Worm (Caenorhabditis elegans) whole organism, L3 larva: ENCODE results near the gene bath-26.

Experiments
- R02D3.7 ChIP-seq: fragments of 150-350 bp; optimal IDR thresholded peaks from 2 replicates; lab custom pipeline; 2014; ENCODE audit warnings: missing biosample characterization, missing genetic modification characterization
- ZK546.5 ChIP-seq: sonication (generic microtip); optimal IDR thresholded peaks from 2 replicates; lab custom pipeline; 2017; ENCODE audit warnings: missing biosample characterization, missing genetic modification characterization
- aly-2 ChIP-seq: fragments of 150-350 bp; optimal IDR thresholded peaks from 2 replicates; lab custom pipeline; 2014; ENCODE audit warnings: missing biosample characterization, missing genetic modification characterization
- ama-1 ChIP-seq: fragments of 150-350 bp; optimal IDR thresholded peaks from 2 replicates; lab custom pipeline; 2018
- ceh-16 ChIP-seq: sonication (generic microtip); optimal IDR thresholded peaks from 2 replicates; lab custom pipeline; 2017; ENCODE audit warnings: missing biosample characterization, missing genetic modification characterization
- ceh-28 ChIP-seq: fragments of 150-350 bp; optimal IDR thresholded peaks from 2 replicates; lab custom pipeline; 2014; ENCODE audit warnings: missing biosample characterization, missing genetic modification reagents, missing genetic modification characterization
- ceh-82 ChIP-seq: fragments of 150-350 bp; optimal IDR thresholded peaks from 2 replicates; lab custom pipeline; 2014; ENCODE audit warnings: missing biosample characterization, missing genetic modification characterization
- ceh-9 ChIP-seq: sonication (generic microtip); optimal IDR thresholded peaks from 2 replicates; lab custom pipeline; 2018; ENCODE audit warnings: missing biosample characterization, missing genetic modification characterization
- egl-27 ChIP-seq: sonication (generic microtip); optimal IDR thresholded peaks from 4 replicates; lab custom pipeline; 2017; ENCODE audit warnings: missing biosample characterization, missing genetic modification reagents, missing genetic modification characterization
- elt-3 ChIP-seq, 3 experiments: fragments of 150-350 bp in 1 of 3; sonication (generic microtip) in 2 of 3; optimal IDR thresholded peaks; 2 replicates in 2 of 3; 4 replicates in 1 of 3; lab custom pipeline; 2014 to 2017; ENCODE audit warnings: missing biosample characterization in 3 of 3, missing genetic modification characterization in 3 of 3
- eor-1 ChIP-seq, 2 experiments: fragments of 150-350 bp; optimal IDR thresholded peaks; 2 replicates each; lab custom pipeline; 2014 to 2018; ENCODE audit warnings: missing biosample characterization in 2 of 2, missing genetic modification characterization in 2 of 2
- fkh-10 ChIP-seq: sonication (generic microtip); optimal IDR thresholded peaks from 2 replicates; lab custom pipeline; 2017; ENCODE audit warnings: missing biosample characterization, missing genetic modification reagents, missing genetic modification characterization
- fkh-2 ChIP-seq: fragments of 150-350 bp; optimal IDR thresholded peaks from 2 replicates; lab custom pipeline; 2014; ENCODE audit warnings: missing biosample characterization, missing genetic modification reagents, missing genetic modification characterization
- fos-1 ChIP-seq: fragments of 150-350 bp; optimal IDR thresholded peaks from 2 replicates; lab custom pipeline; 2014; ENCODE audit warnings: missing biosample characterization, missing genetic modification characterization
- hmg-11 ChIP-seq: sonication (generic microtip); optimal IDR thresholded peaks from 2 replicates; lab custom pipeline; 2016; ENCODE audit warnings: missing genetic modification characterization, missing compliant biosample characterization
- jun-1 ChIP-seq: fragments of 150-350 bp; optimal IDR thresholded peaks from 2 replicates; lab custom pipeline; 2014; ENCODE audit warnings: missing biosample characterization, missing genetic modification reagents, missing genetic modification characterization
- lin-15B ChIP-seq: fragments of 150-350 bp; optimal IDR thresholded peaks from 2 replicates; lab custom pipeline; 2014; ENCODE audit warnings: missing biosample characterization, missing genetic modification characterization
- lin-39 ChIP-seq: fragments of 150-350 bp; optimal IDR thresholded peaks from 2 replicates; lab custom pipeline; 2018; ENCODE audit warnings: missing biosample characterization, missing genetic modification reagents, missing genetic modification characterization
- lsy-12 ChIP-seq: sonication (generic microtip); optimal IDR thresholded peaks from 2 replicates; lab custom pipeline; 2016; ENCODE audit warnings: mild to moderate bottlenecking, missing genetic modification characterization, missing compliant biosample characterization
- mdl-1 ChIP-seq: fragments of 150-350 bp; optimal IDR thresholded peaks from 2 replicates; lab custom pipeline; 2014; ENCODE audit warnings: missing biosample characterization, missing genetic modification characterization
- nfya-1 ChIP-seq: sonication (generic microtip); optimal IDR thresholded peaks from 2 replicates; lab custom pipeline; 2017; ENCODE audit warnings: missing genetic modification characterization, mild to moderate bottlenecking, missing compliant biosample characterization, antibody characterized with exemption, moderate library complexity; ENCODE audit not compliant: insufficient read depth
- nhr-11 ChIP-seq: fragments of 150-350 bp; optimal IDR thresholded peaks from 2 replicates; lab custom pipeline; 2014; ENCODE audit warnings: missing biosample characterization, missing genetic modification characterization
- nhr-12 ChIP-seq: fragments of 150-350 bp; optimal IDR thresholded peaks from 2 replicates; lab custom pipeline; 2014; ENCODE audit warnings: missing biosample characterization, missing genetic modification characterization
- nhr-28 ChIP-seq: fragments of 150-350 bp; optimal IDR thresholded peaks from 2 replicates; lab custom pipeline; 2014; ENCODE audit warnings: missing biosample characterization, missing genetic modification characterization
- nhr-43 ChIP-seq: sonication (generic microtip); optimal IDR thresholded peaks from 2 replicates; lab custom pipeline; 2016; ENCODE audit warnings: mild to moderate bottlenecking, missing genetic modification characterization, missing compliant biosample characterization; ENCODE audit not compliant: poor library complexity, severe bottlenecking
- nhr-67 ChIP-seq: fragments of 150-350 bp; optimal IDR thresholded peaks from 2 replicates; lab custom pipeline; 2014; ENCODE audit warnings: missing biosample characterization, missing genetic modification characterization
- nhr-76 ChIP-seq: fragments of 150-350 bp; sonication (generic microtip); optimal IDR thresholded peaks from 5 replicates; lab custom pipeline; 2014; ENCODE audit warnings: missing biosample characterization, missing genetic modification characterization
- pha-4 ChIP-seq: fragments of 150-350 bp; optimal IDR thresholded peaks from 2 replicates; lab custom pipeline; 2014; ENCODE audit warnings: missing biosample characterization, missing genetic modification reagents, missing genetic modification characterization
- pqm-1 ChIP-seq: fragments of 150-350 bp; optimal IDR thresholded peaks from 2 replicates; lab custom pipeline; 2017; ENCODE audit warnings: missing biosample characterization, missing genetic modification characterization, inconsistent platforms
- sea-2 ChIP-seq: fragments of 150-350 bp; sonication (generic microtip); optimal IDR thresholded peaks from 4 replicates; lab custom pipeline; 2014; ENCODE audit warnings: missing biosample characterization, missing genetic modification reagents, missing genetic modification characterization
- skn-1 ChIP-seq: fragments of 150-350 bp; optimal IDR thresholded peaks from 2 replicates; lab custom pipeline; 2014; ENCODE audit warnings: missing biosample characterization, missing genetic modification characterization
- unc-39 ChIP-seq: sonication (generic microtip); optimal IDR thresholded peaks from 4 replicates; lab custom pipeline; 2017; ENCODE audit warnings: missing biosample characterization, missing genetic modification characterization
- unc-62 ChIP-seq: fragments of 150-350 bp; sonication (generic microtip); optimal IDR thresholded peaks from 4 replicates; lab custom pipeline; 2014; ENCODE audit warnings: missing biosample characterization, missing genetic modification reagents, missing genetic modification characterization
- zag-1 ChIP-seq: fragments of 150-350 bp; optimal IDR thresholded peaks from 2 replicates; lab custom pipeline; 2014; ENCODE audit warnings: missing biosample characterization, missing genetic modification characterization
- ztf-4 ChIP-seq: fragments of 150-350 bp; optimal IDR thresholded peaks from 2 replicates; lab custom pipeline; 2014; ENCODE audit warnings: missing biosample characterization, missing genetic modification characterization

The bath-26 gene

ce11 chrII:1568214-1568613 is 32.3 kb downstream of the bath-26 start, which contains the start of gene fbxb-49:
Gene fbxb-49 (plus strand): TSS chrII:1568514.
- TF ChIP-seq lin-15B (no peak), nhr-11 (tag; lab: Kevin White, UChicago) (no peak), zag-1 (tag; lab: Kevin White, UChicago) (no peak), fkh-10 (GFP tag; lab: Kevin White, UChicago) (no peak), unc-39 (tag; lab: Kevin White, UChicago) (no peak), aly-2 (tag; lab: Kevin White, UChicago) (no peak), fos-1 (no peak), R02D3.7 (tag; lab: Kevin White, UChicago) (no peak), nfya-1 (tag; lab: Kevin White, UChicago) (no peak), nhr-12 (tag; lab: Kevin White, UChicago) (no peak), ama-1 (lab: Kevin White, UChicago) (no peak), elt-3 (tag; optimal IDR thresholded peaks at IDR 0.05; lab: Kevin White, UChicago) (no peak), ceh-16 (tag; lab: Kevin White, UChicago) (no peak), pha-4 (no peak), nhr-67 (tag; lab: Kevin White, UChicago) (no peak)
- TF ChIP-seq, all 47 proteins: peak for 0

DNA sequence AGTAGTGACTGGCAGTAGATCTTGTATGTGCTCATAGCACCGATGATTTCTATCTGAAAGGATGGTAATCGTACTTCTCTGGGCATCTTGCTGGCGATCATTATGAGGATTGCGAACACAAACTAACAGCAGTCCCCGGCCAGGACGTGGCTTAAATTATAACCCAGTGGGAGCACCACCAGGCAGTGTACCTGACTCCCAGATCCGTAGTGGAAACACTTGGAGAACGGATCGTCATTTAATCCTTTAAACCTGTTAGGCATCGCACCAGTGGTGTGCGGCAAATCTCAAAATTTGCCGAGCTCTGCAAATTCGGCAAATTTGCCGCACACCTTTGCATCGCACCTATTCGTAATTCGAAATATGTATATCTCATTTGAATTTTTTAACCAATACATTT is 32.9 kb downstream of the bath-26 start, which contains the start of gene K05F6.8:
Gene K05F6.8 (minus strand): TSS at position 101 of the 400 bp plus-strand sequence.
- TF ChIP-seq unc-39 (tag; lab: Kevin White, UChicago) (no peak), nhr-43 (no peak), ZK546.5 (tag; lab: Kevin White, UChicago) (no peak), ama-1 (lab: Kevin White, UChicago) (no peak), sea-2 (no peak), ceh-28 (tag; lab: Kevin White, UChicago) (no peak), nhr-67 (tag; lab: Kevin White, UChicago) (no peak), skn-1 (tag; lab: Kevin White, UChicago) (no peak), R02D3.7 (tag; lab: Kevin White, UChicago) (no peak), lsy-12 (no peak), lin-39 (no peak), nhr-76 (tag; lab: Kevin White, UChicago) (no peak)

DNA sequence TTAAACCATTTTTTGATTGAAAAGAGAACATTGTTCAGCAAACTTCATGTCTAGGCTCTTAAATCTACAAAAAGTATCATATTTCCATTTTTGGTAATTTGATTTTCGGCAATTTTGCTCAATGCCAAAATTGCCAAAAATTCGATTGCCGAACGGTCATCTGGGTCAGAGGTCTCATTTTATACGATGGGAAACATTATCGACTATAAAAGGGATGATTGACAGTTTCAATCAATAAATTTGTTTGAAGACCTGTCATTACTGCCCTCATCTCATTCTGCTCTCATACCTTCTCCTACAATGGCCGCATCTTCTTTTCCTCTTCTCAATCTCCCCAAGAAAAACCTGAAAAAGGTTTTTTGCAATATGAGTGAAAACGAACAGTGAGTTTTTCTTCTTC is 38.7 kb downstream of the bath-26 start, which contains the start of gene K05F6.14:
Gene K05F6.14 (plus strand): TSS at position 301 of the 400 bp plus-strand sequence.
- TF ChIP-seq nhr-11 (tag; lab: Kevin White, UChicago): no peak
- no peak for TF ChIP-seq ztf-4
- TF ChIP-seq pha-4: no peak
- no peak for TF ChIP-seq ceh-16 (tag; lab: Kevin White, UChicago)
- no peak for TF ChIP-seq lin-15B
- TF ChIP-seq ceh-82 (tag; lab: Kevin White, UChicago): no peak
- TF ChIP-seq R02D3.7 (tag; lab: Kevin White, UChicago): no peak
- no peak for TF ChIP-seq skn-1 (tag; lab: Kevin White, UChicago)
- TF ChIP-seq ceh-9 (tag; lab: Kevin White, UChicago): no peak
- TF ChIP-seq unc-62 (GFP tag; lab: Kevin White, UChicago): no peak
- TF ChIP-seq fkh-2 (tag; lab: Kevin White, UChicago): no peak
- no peak for TF ChIP-seq lin-39
- TF ChIP-seq hmg-11: no peak
- no peak for TF ChIP-seq mdl-1 (tag; lab: Kevin White, UChicago)
- TF ChIP-seq nhr-12 (tag; lab: Kevin White, UChicago): no peak
- TF ChIP-seq, all 47 proteins: peak for 0

DNA sequence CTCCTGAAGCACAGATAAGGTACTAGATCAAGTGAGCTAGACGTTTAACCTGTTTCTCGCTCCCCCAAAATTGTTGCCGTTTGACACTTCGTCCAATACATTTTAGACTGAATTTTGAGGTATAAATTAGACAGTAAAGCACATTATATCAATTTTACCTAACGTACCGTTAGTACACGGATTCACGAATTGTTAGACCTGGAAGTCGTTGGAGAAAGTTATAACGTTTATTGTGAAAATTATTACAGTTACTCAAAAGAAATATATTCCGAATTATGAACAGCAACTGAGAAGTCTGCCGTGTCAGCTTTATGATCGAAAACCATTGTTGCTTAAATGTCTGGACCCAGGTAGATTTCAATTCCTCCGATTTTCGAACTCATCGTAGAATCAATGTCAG is 39.7 kb downstream of the bath-26 start:
- no peak for TF ChIP-seq egl-27 (tag; lab: Kevin White, UChicago)
- no peak for TF ChIP-seq jun-1 (tag; lab: Kevin White, UChicago)
- TF ChIP-seq ceh-16 (tag; lab: Kevin White, UChicago): no peak
- TF ChIP-seq unc-39 (tag; lab: Kevin White, UChicago): no peak
- TF ChIP-seq fos-1: no peak
- no peak for TF ChIP-seq pqm-1 (tag; lab: Kevin White, UChicago)
- no peak for TF ChIP-seq eor-1 (tag; optimal IDR thresholded peaks at IDR 0.05; lab: Kevin White, UChicago)
- TF ChIP-seq nhr-28: no peak
- TF ChIP-seq zag-1 (tag; lab: Kevin White, UChicago): no peak
- no peak for TF ChIP-seq nfya-1 (tag; lab: Kevin White, UChicago)
- no peak for TF ChIP-seq aly-2 (tag; lab: Kevin White, UChicago)
- TF ChIP-seq lsy-12: no peak
